Worm (Caenorhabditis elegans): ENCODE results near the gene dmd-4.

DNA sequence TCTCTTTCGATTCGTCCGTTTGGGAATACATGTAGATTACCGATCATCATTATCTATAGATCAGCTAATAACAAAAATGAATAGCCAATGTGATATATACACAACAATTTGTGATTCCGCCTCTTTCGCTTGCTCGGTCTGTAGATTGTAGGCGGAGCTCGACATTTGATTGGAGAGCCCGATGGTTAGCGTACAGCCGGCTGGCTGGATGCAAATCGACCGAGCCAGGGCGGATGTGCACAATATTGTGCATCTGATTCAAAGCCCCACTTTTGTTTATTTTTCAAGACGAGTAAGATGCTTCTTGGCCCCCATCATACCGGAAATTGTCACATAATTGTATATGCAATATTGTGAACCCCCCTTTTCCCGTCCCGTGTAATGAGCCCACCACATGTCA lies at the start of gene dmd-4:
- TF ChIP-seq elt-3 (tag; optimal IDR thresholded peaks at IDR 0.05) (no peak), hlh-1 (tag; optimal IDR thresholded peaks at IDR 0.05) (no peak), mep-1 (tag; optimal IDR thresholded peaks at IDR 0.05) (no peak), unc-62 (GFP tag; optimal IDR thresholded peaks at IDR 0.05) (no peak), elt-1 (tag; optimal IDR thresholded peaks at IDR 0.05; ENCODE audit: borderline replicate concordance, insufficient read depth) (no peak)
